Worm (Caenorhabditis elegans) whole organism, L2 larva: Measurements from ENCODE around the gene mob-1.

Source experiments
- R02D3.7 ChIP-seq: fragments of 150-350 bp; optimal IDR thresholded peaks from 2 replicates; lab custom pipeline; 2014; ENCODE audit warnings: missing biosample characterization, missing genetic modification characterization
- Y55F3AM.14 ChIP-seq: fragments of 200-800 bp; sonication (Bioruptor generic); optimal IDR thresholded peaks from 2 replicates; lab custom pipeline; 2018; ENCODE audit warnings: mild to moderate bottlenecking, missing genetic modification characterization, missing compliant biosample characterization
- ZK546.5 ChIP-seq: sonication (generic microtip); optimal IDR thresholded peaks from 2 replicates; lab custom pipeline; 2017; ENCODE audit warnings: missing biosample characterization, missing genetic modification characterization
- dmd-4 ChIP-seq: sonication (generic microtip); optimal IDR thresholded peaks from 2 replicates; lab custom pipeline; 2017; ENCODE audit warnings: missing biosample characterization, missing genetic modification characterization
- elt-1 ChIP-seq: fragments of 150-350 bp; optimal IDR thresholded peaks from 2 replicates; lab custom pipeline; 2014; ENCODE audit warnings: missing biosample characterization, missing genetic modification characterization
- lin-13 ChIP-seq: fragments of 150-350 bp; optimal IDR thresholded peaks from 2 replicates; lab custom pipeline; 2014; ENCODE audit warnings: missing biosample characterization, missing genetic modification reagents, missing genetic modification characterization
- mbf-1 ChIP-seq: sonication (generic microtip); optimal IDR thresholded peaks from 2 replicates; lab custom pipeline; 2017; ENCODE audit warnings: missing biosample characterization, missing genetic modification characterization
- nhr-10 ChIP-seq: sonication (generic microtip); optimal IDR thresholded peaks from 2 replicates; lab custom pipeline; 2017; ENCODE audit warnings: missing biosample characterization, missing genetic modification characterization
- nhr-21 ChIP-seq: fragments of 150-350 bp; optimal IDR thresholded peaks from 2 replicates; lab custom pipeline; 2014; ENCODE audit warnings: missing biosample characterization, missing genetic modification characterization
- nhr-25 ChIP-seq: fragments of 150-350 bp; sonication (generic microtip); optimal IDR thresholded peaks from 3 replicates; lab custom pipeline; 2014; ENCODE audit warnings: missing biosample characterization, missing genetic modification characterization
- unc-39 ChIP-seq: fragments of 150-350 bp; optimal IDR thresholded peaks from 2 replicates; lab custom pipeline; 2014; ENCODE audit warnings: missing biosample characterization, missing genetic modification characterization
- ztf-11 ChIP-seq: sonication (generic microtip); optimal IDR thresholded peaks from 2 replicates; lab custom pipeline; 2017; ENCODE audit warnings: missing biosample characterization, missing genetic modification characterization

- TF ChIP-seq nhr-21 (tag; lab: Kevin White, UChicago) (no peak), unc-39 (tag; lab: Kevin White, UChicago) (no peak), mbf-1 (tag; lab: Kevin White, UChicago) (no peak), lin-13 (GFP tag; lab: Kevin White, UChicago) (no peak), elt-1 (tag; lab: Kevin White, UChicago) (no peak), nhr-10 (tag; lab: Kevin White, UChicago) (no peak), ZK546.5 (tag; lab: Kevin White, UChicago) (no peak), nhr-25 (tag; lab: Kevin White, UChicago) (no peak), R02D3.7 (no peak), Y55F3AM.14 (GFP tag; lab: Kevin White, UChicago) (no peak), ztf-11 (tag; lab: Kevin White, UChicago) (no peak), dmd-4 (no peak)
Measured at ce11 chrIV:11812017-11812416, 48.3 kb upstream of the mob-1 start.
